Fruit fly (Drosophila melanogaster) whole organism, adult: Measurements from ENCODE around the gene piwi.

Experiments used
- CG11617 ChIP-seq: fragments of 200-800 bp; sonication (Bioruptor generic); optimal IDR thresholded peaks from 2 replicates; lab custom pipeline; 2017; ENCODE audit warnings: mild to moderate bottlenecking, missing biosample characterization, missing genetic modification reagents, missing genetic modification characterization
- CG12768 ChIP-seq: fragments of 200-800 bp; sonication (Bioruptor generic); optimal IDR thresholded peaks from 2 replicates; lab custom pipeline; 2017; ENCODE audit warnings: missing biosample characterization, missing genetic modification characterization, mild to moderate bottlenecking, moderate library complexity, missing genetic modification reagents
- CG14711 ChIP-seq: fragments of 200-800 bp; sonication (Bioruptor generic); optimal IDR thresholded peaks from 2 replicates; lab custom pipeline; 2018; ENCODE audit warnings: missing biosample characterization, mild to moderate bottlenecking, missing genetic modification characterization, moderate library complexity
- CG5204 ChIP-seq: fragments of 200-800 bp; sonication (Bioruptor generic); optimal IDR thresholded peaks from 2 replicates; lab custom pipeline; 2016; ENCODE audit warnings: missing biosample characterization, missing genetic modification characterization
- CG7101 ChIP-seq: fragments of 200-800 bp; sonication (Bioruptor generic); optimal IDR thresholded peaks from 2 replicates; lab custom pipeline; 2018; ENCODE audit warnings: missing biosample characterization, mild to moderate bottlenecking, missing genetic modification characterization, moderate library complexity
- cic ChIP-seq: fragments of 200-800 bp; sonication (Bioruptor generic); optimal IDR thresholded peaks from 2 replicates; lab custom pipeline; 2017; ENCODE audit warnings: missing biosample characterization, mild to moderate bottlenecking, missing genetic modification characterization, moderate library complexity
- toe ChIP-seq: fragments of 200-800 bp; sonication (Bioruptor generic); optimal IDR thresholded peaks from 2 replicates; lab custom pipeline; 2016; ENCODE audit warnings: missing biosample characterization, missing genetic modification characterization

dm6 chr2L:11022804-11023203 is 35.6 kb upstream of the piwi start:
- TF ChIP-seq toe (GFP tag; lab: Kevin White, UChicago) (no peak), CG7101 (tag; lab: Kevin White, UChicago) (no peak), cic (GFP tag; lab: Kevin White, UChicago) (no peak), CG14711 (no peak), CG12768 (no peak), CG5204 (no peak), CG11617 (GFP tag; lab: Kevin White, UChicago) (no peak)
